Fruit fly (Drosophila melanogaster) S2 (cell line): Measurements from ENCODE around the gene Noa36.

Experiments used
- CG8478 ChIP-seq: fragments of >200 bp; optimal IDR thresholded peaks from 2 replicates; lab custom pipeline; 2018
- CTCF ChIP-seq, 2 experiments: fragments of >200 bp; optimal IDR thresholded peaks; 2 replicates each; lab custom pipeline; 2018

- TF ChIP-seq CG8478 (lab: Kevin White, UChicago), result no peak
- no peak for TF ChIP-seq CTCF (optimal IDR thresholded peaks at IDR 0.05; lab: Kevin White, UChicago)
Observed at dm6 chr3R:28630092-28630491, 31.0 kb upstream of the Noa36 start.
